Worm (Caenorhabditis elegans): Measurements from ENCODE around the gene F38E9.6.

The F38E9.6 gene

DNA sequence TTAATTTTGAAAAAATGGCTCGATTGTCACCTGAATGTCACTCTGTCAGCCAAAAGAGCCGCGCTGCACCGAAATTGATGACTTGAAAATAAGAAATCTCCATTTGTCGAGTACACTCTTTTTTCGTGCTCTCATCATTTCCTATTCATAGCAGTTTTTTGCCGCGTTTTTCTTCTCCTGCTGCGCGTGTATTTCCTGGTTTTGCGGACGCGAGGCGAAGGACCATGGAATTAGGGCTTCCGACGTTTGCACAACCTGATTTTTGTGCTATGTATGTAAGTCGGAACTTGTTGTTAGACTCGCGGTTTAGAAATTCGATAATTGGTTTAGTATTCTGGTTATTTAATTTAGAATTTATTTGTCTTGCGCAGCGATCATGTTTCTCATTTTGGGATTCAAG is 48.0 kb downstream of the F38E9.6 start:
- TF ChIP-seq pqm-1 (tag; optimal IDR thresholded peaks at IDR 0.05): no peak
- TF ChIP-seq unc-42 (tag; optimal IDR thresholded peaks at IDR 0.05): peak; percentile 1

DNA sequence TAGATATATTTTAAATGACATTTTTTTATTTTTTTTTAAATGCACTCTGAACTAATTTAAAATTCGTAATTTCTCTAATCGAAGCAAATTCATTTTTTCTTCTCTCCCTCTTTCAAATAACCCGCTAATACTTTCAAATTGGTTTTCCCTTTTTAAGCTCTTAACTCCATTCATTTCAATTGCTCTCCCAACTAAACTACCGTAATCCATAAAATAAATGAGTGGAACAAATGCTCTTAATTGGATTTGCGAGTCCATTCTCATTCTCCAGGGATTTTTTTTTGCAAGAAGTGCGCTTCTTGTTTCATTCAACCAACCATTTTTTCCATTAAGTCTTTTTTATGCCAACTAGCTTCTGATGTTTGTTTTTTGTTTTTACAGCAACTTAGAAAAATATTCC is 48.8 kb downstream of the F38E9.6 start:
- TF ChIP-seq pha-4 (tag; optimal IDR thresholded peaks at IDR 0.05) (no peak), unc-42 (tag; optimal IDR thresholded peaks at IDR 0.05) (peak; percentile 14)

DNA sequence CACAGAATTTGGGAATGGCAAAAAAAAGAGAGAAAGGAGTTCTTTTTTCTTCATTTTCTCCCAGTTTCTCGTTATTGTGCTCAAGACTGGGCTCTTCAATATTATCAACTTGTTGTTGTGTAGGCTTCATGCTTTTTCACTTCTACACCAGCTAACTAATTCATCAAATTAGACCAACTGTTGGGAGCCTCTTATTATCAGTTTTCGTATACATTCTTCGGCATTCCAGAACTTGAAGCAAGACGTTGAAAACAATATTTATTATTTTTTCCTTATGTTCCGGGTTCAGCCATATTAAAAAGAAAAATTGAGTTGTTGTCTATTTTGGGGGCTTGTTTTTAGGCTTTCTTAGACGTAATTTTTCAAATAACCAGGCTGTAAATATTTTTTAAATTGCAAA is 50.7 kb downstream of the F38E9.6 start:
- TF ChIP-seq fkh-6 (tag; optimal IDR thresholded peaks at IDR 0.05) (no peak), dve-1 (tag; optimal IDR thresholded peaks at IDR 0.05) (no peak), ref-2 (tag; optimal IDR thresholded peaks at IDR 0.05) (no peak), npax-4 (tag; optimal IDR thresholded peaks at IDR 0.05) (no peak), ceh-2 (tag; optimal IDR thresholded peaks at IDR 0.05) (no peak), sdc-2 (tag; optimal IDR thresholded peaks at IDR 0.05) (no peak), ttx-3 (tag; optimal IDR thresholded peaks at IDR 0.05) (no peak), gmeb-2 (tag; optimal IDR thresholded peaks at IDR 0.05) (no peak), nhr-11 (tag; optimal IDR thresholded peaks at IDR 0.05) (no peak), pag-3 (tag; optimal IDR thresholded peaks at IDR 0.05; ENCODE audit: borderline replicate concordance) (no peak), ceh-34 (tag; optimal IDR thresholded peaks at IDR 0.05) (no peak), nhr-232 (tag; optimal IDR thresholded peaks at IDR 0.05) (no peak)

DNA sequence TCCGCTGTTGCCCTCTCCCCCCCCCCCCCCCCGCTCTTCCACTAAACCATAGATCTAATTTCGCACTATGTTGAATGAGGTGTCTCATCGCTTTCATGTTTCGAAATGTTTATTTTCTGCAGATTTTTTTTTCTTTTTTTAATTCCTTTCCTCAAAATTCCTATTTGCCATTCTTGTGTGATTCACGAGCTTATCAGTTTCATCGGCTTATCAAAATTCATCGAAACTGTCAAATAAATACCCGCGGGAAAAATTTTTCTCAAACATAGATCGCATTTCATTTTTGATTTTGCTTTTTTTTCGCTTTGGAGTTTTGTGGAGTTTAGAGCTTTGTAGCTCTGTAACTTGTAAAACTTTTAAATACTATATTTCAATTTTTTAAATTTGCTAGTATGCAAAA is 51.8 kb downstream of the F38E9.6 start:
- TF ChIP-seq hlh-8 (tag; optimal IDR thresholded peaks at IDR 0.05) (no peak), ceh-48 (tag; optimal IDR thresholded peaks at IDR 0.05) (no peak), hlh-15 (tag; optimal IDR thresholded peaks at IDR 0.05) (no peak), ztf-16 (tag; optimal IDR thresholded peaks at IDR 0.05) (no peak), nhr-232 (tag; optimal IDR thresholded peaks at IDR 0.05) (no peak), hlh-6 (tag; optimal IDR thresholded peaks at IDR 0.05) (no peak), ceh-6 (GFP tag; optimal IDR thresholded peaks at IDR 0.05) (no peak), ceh-18 (tag; optimal IDR thresholded peaks at IDR 0.05) (no peak), dmd-4 (tag; optimal IDR thresholded peaks at IDR 0.05; ENCODE audit: borderline replicate concordance) (no peak), K02D7.2 (tag; optimal IDR thresholded peaks at IDR 0.05) (no peak), C38D4.7 (GFP tag; optimal IDR thresholded peaks at IDR 0.05) (no peak), odd-2 (tag; optimal IDR thresholded peaks at IDR 0.05) (no peak), pqm-1 (tag; optimal IDR thresholded peaks at IDR 0.05) (no peak)

DNA sequence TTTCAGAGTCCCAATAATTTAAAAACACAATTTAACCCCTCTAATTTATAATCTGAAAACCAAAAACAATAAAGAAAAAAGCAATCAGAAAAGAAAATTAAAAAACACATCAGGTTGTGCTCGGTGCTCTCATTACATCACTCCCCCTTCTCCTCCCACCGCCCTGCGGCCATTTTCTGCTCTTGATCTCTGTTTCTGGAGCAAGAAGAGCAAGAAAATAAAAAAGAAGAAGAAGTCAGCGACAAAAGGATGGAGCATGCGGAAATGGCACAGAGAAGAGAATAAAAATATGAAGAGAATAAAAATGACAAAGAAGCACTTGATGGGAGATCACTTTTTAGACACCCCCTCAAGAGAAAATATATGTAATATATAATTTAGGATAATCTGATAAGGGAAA is 52.4 kb downstream of the F38E9.6 start:
- no peak for TF ChIP-seq ceh-45 (GFP tag; IDR thresholded peaks at IDR 0.05)
- TF ChIP-seq rnt-1 (tag; optimal IDR thresholded peaks at IDR 0.05): no peak
- TF ChIP-seq ceh-14 (tag; optimal IDR thresholded peaks at IDR 0.05): peak; percentile 54
- TF ChIP-seq pag-3 (tag; optimal IDR thresholded peaks at IDR 0.05; ENCODE audit: borderline replicate concordance): no peak
- peak; percentile 22 for TF ChIP-seq unc-42 (tag; optimal IDR thresholded peaks at IDR 0.05)

DNA sequence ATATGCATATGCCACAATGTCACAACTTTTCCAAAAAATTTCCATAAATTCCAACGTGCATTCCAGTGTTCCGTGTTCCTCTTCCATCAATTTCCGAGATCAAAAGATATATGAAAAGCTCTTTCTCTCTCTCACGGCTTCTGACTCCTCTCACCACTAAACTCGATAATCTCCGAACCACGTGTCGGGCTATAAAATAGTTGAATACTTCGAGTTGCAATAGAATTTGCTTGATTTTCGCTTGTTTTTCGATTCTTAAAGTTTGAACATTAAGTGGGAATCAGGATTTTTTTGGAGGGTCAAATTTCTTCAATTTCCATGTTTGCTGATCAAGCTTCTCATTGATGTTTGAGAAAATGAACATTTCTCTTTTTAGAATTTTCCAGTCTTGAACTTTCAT is 53.1 kb downstream of the F38E9.6 start:
- TF ChIP-seq unc-42 (tag; optimal IDR thresholded peaks at IDR 0.05): peak; percentile 33
- TF ChIP-seq unc-86 (tag; optimal IDR thresholded peaks at IDR 0.05): no peak

DNA sequence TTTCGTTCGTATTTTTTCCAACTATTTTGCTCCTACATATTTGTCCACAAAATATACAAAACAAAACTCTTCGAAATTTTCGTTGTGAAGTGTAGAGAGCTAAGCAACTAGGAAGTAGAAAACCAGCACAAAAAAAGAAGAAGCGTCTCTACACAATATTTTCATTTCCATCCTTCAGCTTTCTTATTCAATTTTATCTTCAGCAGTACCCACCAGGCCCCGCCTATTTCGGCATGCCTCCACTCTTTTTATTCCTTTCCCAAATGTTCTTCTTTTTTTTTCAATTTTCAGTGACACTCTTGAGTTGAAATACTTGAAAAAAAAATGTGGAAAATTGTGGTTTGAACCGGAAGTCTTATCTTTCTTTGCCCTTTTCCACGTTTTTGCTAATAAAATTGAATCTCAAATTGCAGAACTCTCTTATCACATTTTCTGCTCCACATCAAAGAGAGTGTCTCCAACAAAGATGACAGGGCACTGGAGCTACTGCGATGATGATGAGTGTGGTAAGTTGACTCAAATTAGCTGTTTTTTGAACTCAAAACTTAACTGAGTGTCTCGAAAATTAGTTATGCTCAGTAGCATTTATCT is 54.9 kb downstream of the F38E9.6 start, which contains the start of gene cah-3:
Gene cah-3, plus strand, starts transcription at position 414 of the 591 bp plus-strand sequence.
- TF ChIP-seq odd-2 (tag; optimal IDR thresholded peaks at IDR 0.05) (no peak), fax-1 (tag; optimal IDR thresholded peaks at IDR 0.05) (no peak), ceh-6 (GFP tag; optimal IDR thresholded peaks at IDR 0.05) (no peak), unc-86 (tag; optimal IDR thresholded peaks at IDR 0.05) (no peak), syd-9 (tag; optimal IDR thresholded peaks at IDR 0.05) (no peak), ama-1 (optimal IDR thresholded peaks at IDR 0.05) (no peak), unc-42 (tag; optimal IDR thresholded peaks at IDR 0.05) (peak; percentile 77)
